Worm (Caenorhabditis elegans) whole organism, L2 larva: ENCODE measurements around the gene srw-136.

Experiments
- aly-2 ChIP-seq: fragments of 150-350 bp; optimal IDR thresholded peaks from 2 replicates; lab custom pipeline; 2014; ENCODE audit warnings: missing biosample characterization, missing genetic modification characterization
- dmd-4 ChIP-seq: sonication (generic microtip); optimal IDR thresholded peaks from 2 replicates; lab custom pipeline; 2017; ENCODE audit warnings: missing biosample characterization, missing genetic modification characterization
- lin-39 ChIP-seq: fragments of 150-350 bp; optimal IDR thresholded peaks from 2 replicates; lab custom pipeline; 2014; ENCODE audit warnings: missing biosample characterization, missing genetic modification reagents, missing genetic modification characterization
- nhr-23 ChIP-seq: fragments of 150-350 bp; optimal IDR thresholded peaks from 2 replicates; lab custom pipeline; 2014; ENCODE audit warnings: missing biosample characterization, missing genetic modification reagents, missing genetic modification characterization
- nhr-25 ChIP-seq: fragments of 150-350 bp; sonication (generic microtip); optimal IDR thresholded peaks from 3 replicates; lab custom pipeline; 2014; ENCODE audit warnings: missing biosample characterization, missing genetic modification characterization
- sma-3 ChIP-seq: sonication (generic microtip); optimal IDR thresholded peaks from 2 replicates; lab custom pipeline; 2016; ENCODE audit warnings: missing genetic modification reagents, missing genetic modification characterization, missing compliant biosample characterization
- unc-62 ChIP-seq: fragments of 150-350 bp; optimal IDR thresholded peaks from 2 replicates; lab custom pipeline; 2014; ENCODE audit warnings: missing biosample characterization, missing genetic modification reagents, missing genetic modification characterization

- no peak for TF ChIP-seq dmd-4 (tag; lab: Kevin White, UChicago)
- TF ChIP-seq nhr-25 (tag; lab: Kevin White, UChicago), result no peak
- TF ChIP-seq lin-39, result no peak
- no peak for TF ChIP-seq nhr-23 (tag; lab: Kevin White, UChicago)
- TF ChIP-seq sma-3 (GFP tag; lab: Kevin White, UChicago), result no peak
- no peak for TF ChIP-seq aly-2 (tag; lab: Kevin White, UChicago)
- no peak for TF ChIP-seq unc-62 (GFP tag; lab: Kevin White, UChicago)
These were observed 30.4 kb downstream of the srw-136 start, which contains the start of gene srw-118 for ce11 chrV:2979978-2980377.
